Fruit fly (Drosophila melanogaster) whole organism, embryonic: ENCODE results near the gene ClC-c.

Experiments used
- ATbp ChIP-seq: fragments of 200-800 bp; sonication (Bioruptor generic); optimal IDR thresholded peaks from 2 replicates; lab custom pipeline; 2017; ENCODE audit warnings: missing biosample characterization, mild to moderate bottlenecking, missing genetic modification characterization, missing genetic modification reagents
- Abd-B ChIP-seq: fragments of 200-800 bp; sonication (Bioruptor generic); optimal IDR thresholded peaks from 2 replicates; lab custom pipeline; 2018; ENCODE audit warnings: missing biosample characterization, mild to moderate bottlenecking, missing genetic modification characterization, moderate library complexity
- Asciz ChIP-seq: fragments of 200-800 bp; sonication (Bioruptor generic); optimal IDR thresholded peaks from 2 replicates; lab custom pipeline; 2017; ENCODE audit warnings: missing biosample characterization, mild to moderate bottlenecking, missing genetic modification characterization, missing genetic modification reagents
- BEAF-32 ChIP-seq: fragments of 200-800 bp; sonication (Bioruptor generic); optimal IDR thresholded peaks from 3 replicates; lab custom pipeline; 2017; ENCODE audit warnings: missing biosample characterization, missing genetic modification characterization, mild to moderate bottlenecking, moderate library complexity, missing genetic modification reagents
- BtbVII ChIP-seq: fragments of 200-800 bp; sonication (Bioruptor generic); optimal IDR thresholded peaks from 3 replicates; lab custom pipeline; 2017; ENCODE audit warnings: missing biosample characterization, mild to moderate bottlenecking, missing genetic modification characterization
- CG1024 ChIP-seq: fragments of 200-800 bp; sonication (Bioruptor generic); IDR thresholded peaks from 2 replicates; pipeline ENCODE4 v1.3.6; 2022; ENCODE audit warnings: missing biosample characterization, missing genetic modification characterization
- CG10366 ChIP-seq: fragments of 200-800 bp; sonication (Bioruptor generic); IDR thresholded peaks from 2 replicates; pipeline ENCODE4 v1.3.6; 2022; ENCODE audit warnings: missing biosample characterization, missing genetic modification characterization
- CG11085 ChIP-seq: fragments of 200-800 bp; sonication (Bioruptor generic); IDR thresholded peaks from 2 replicates; pipeline ENCODE4 v1.3.6; 2022; ENCODE audit warnings: missing biosample characterization, missing genetic modification characterization
- CG13424 ChIP-seq: fragments of 200-800 bp; sonication (Bioruptor generic); optimal IDR thresholded peaks from 2 replicates; lab custom pipeline; 2019; ENCODE audit warnings: missing biosample characterization, mild to moderate bottlenecking, missing genetic modification characterization, moderate library complexity
- CG15479 ChIP-seq: fragments of 200-800 bp; sonication (Bioruptor generic); optimal IDR thresholded peaks from 3 replicates; lab custom pipeline; 2019; ENCODE audit warnings: missing biosample characterization, mild to moderate bottlenecking, missing genetic modification characterization, moderate library complexity
- CG1603 ChIP-seq: fragments of 200-800 bp; sonication (Bioruptor generic); optimal IDR thresholded peaks from 2 replicates; lab custom pipeline; 2019; ENCODE audit warnings: missing biosample characterization, mild to moderate bottlenecking, missing genetic modification characterization, moderate library complexity
- CG17612 ChIP-seq: fragments of 200-800 bp; sonication (Bioruptor generic); IDR thresholded peaks from 2 replicates; pipeline ENCODE4 v1.3.6; 2022; ENCODE audit warnings: missing biosample characterization, missing genetic modification characterization
- CG2202 ChIP-seq: fragments of 200-800 bp; sonication (Bioruptor generic); optimal IDR thresholded peaks from 2 replicates; lab custom pipeline; 2018; ENCODE audit warnings: missing biosample characterization, mild to moderate bottlenecking, missing genetic modification characterization
- CG32532 ChIP-seq: fragments of 200-800 bp; sonication (Bioruptor generic); IDR thresholded peaks from 2 replicates; pipeline ENCODE4 v1.3.6; 2022; ENCODE audit warnings: missing biosample characterization, missing genetic modification characterization
- CG8359 ChIP-seq: fragments of 200-800 bp; sonication (Bioruptor generic); optimal IDR thresholded peaks from 2 replicates; lab custom pipeline; 2017; ENCODE audit warnings: missing biosample characterization, mild to moderate bottlenecking, missing genetic modification characterization, borderline replicate concordance
- CG9932 ChIP-seq: fragments of 200-800 bp; sonication (Bioruptor generic); IDR thresholded peaks from 2 replicates; pipeline ENCODE4 v1.3.6; 2022; ENCODE audit warnings: missing biosample characterization, missing genetic modification characterization
- CHES-1-like ChIP-seq: fragments of 200-800 bp; sonication (Bioruptor generic); optimal IDR thresholded peaks from 2 replicates; lab custom pipeline; 2016; ENCODE audit warnings: missing biosample characterization, missing genetic modification characterization
- Dek ChIP-seq: fragments of 200-800 bp; sonication (Bioruptor generic); optimal IDR thresholded peaks from 3 replicates; lab custom pipeline; 2019; ENCODE audit warnings: missing biosample characterization, mild to moderate bottlenecking, missing genetic modification characterization, moderate library complexity
- Dll ChIP-seq: fragments of 200-800 bp; sonication (Bioruptor generic); IDR thresholded peaks from 4 replicates; pipeline ENCODE4 v1.3.6; 2022; ENCODE audit warnings: missing biosample characterization, missing genetic modification characterization; ENCODE audit not compliant: partially characterized antibody
- Fer2 ChIP-seq: fragments of 200-800 bp; sonication (Bioruptor generic); optimal IDR thresholded peaks from 2 replicates; lab custom pipeline; 2018; ENCODE audit warnings: missing biosample characterization, mild to moderate bottlenecking, missing genetic modification characterization, moderate library complexity
- Fer3 ChIP-seq: fragments of 200-800 bp; sonication (Bioruptor generic); optimal IDR thresholded peaks from 2 replicates; lab custom pipeline; 2018; ENCODE audit warnings: missing biosample characterization, mild to moderate bottlenecking, missing genetic modification characterization, moderate library complexity
- Lim3 ChIP-seq: fragments of 200-800 bp; sonication (Bioruptor generic); IDR thresholded peaks from 2 replicates; pipeline ENCODE4 v1.3.6; 2022; ENCODE audit warnings: missing biosample characterization, missing genetic modification characterization
- Lpt ChIP-seq: fragments of >200 bp; optimal IDR thresholded peaks from 2 replicates; lab custom pipeline; 2018; ENCODE audit warnings: missing biosample characterization, missing genetic modification characterization
- Mes4 ChIP-seq: fragments of 200-800 bp; sonication (Bioruptor generic); optimal IDR thresholded peaks from 2 replicates; lab custom pipeline; 2016; ENCODE audit warnings: missing biosample characterization, missing genetic modification characterization
- Nf-YA ChIP-seq: fragments of 200-800 bp; sonication (Bioruptor generic); IDR thresholded peaks from 2 replicates; pipeline ENCODE4 v1.3.6; 2022; ENCODE audit warnings: missing biosample characterization, missing genetic modification characterization
- Oli ChIP-seq: fragments of 200-800 bp; sonication (Bioruptor generic); optimal IDR thresholded peaks from 2 replicates; lab custom pipeline; 2018; ENCODE audit warnings: missing biosample characterization, mild to moderate bottlenecking, missing genetic modification characterization, moderate library complexity
- Sox102F ChIP-seq: fragments of 200-800 bp; sonication (Bioruptor generic); optimal IDR thresholded peaks from 2 replicates; lab custom pipeline; 2018; ENCODE audit warnings: missing biosample characterization, mild to moderate bottlenecking, missing genetic modification characterization, moderate library complexity
- Taf1 ChIP-seq: fragments of 200-800 bp; sonication (Bioruptor generic); IDR thresholded peaks from 2 replicates; pipeline ENCODE4 v1.3.6; 2022; ENCODE audit warnings: missing biosample characterization, missing genetic modification characterization
- ase ChIP-seq: fragments of 200-800 bp; sonication (Bioruptor generic); IDR thresholded peaks from 3 replicates; pipeline ENCODE4 v1.3.6; 2022; ENCODE audit warnings: missing biosample characterization, missing genetic modification characterization
- ash1 ChIP-seq: fragments of 200-800 bp; sonication (Bioruptor generic); optimal IDR thresholded peaks from 2 replicates; lab custom pipeline; 2018; ENCODE audit warnings: missing biosample characterization, mild to moderate bottlenecking, missing genetic modification characterization
- dysf ChIP-seq: fragments of 200-800 bp; sonication (Bioruptor generic); IDR thresholded peaks from 3 replicates; pipeline ENCODE4 v1.3.6; 2022; ENCODE audit warnings: missing biosample characterization, missing genetic modification characterization
- en ChIP-seq: fragments of 200-800 bp; sonication (Bioruptor generic); optimal IDR thresholded peaks from 2 replicates; lab custom pipeline; 2016; ENCODE audit warnings: missing biosample characterization, missing genetic modification characterization
- fd64A ChIP-seq: fragments of 200-800 bp; sonication (Bioruptor generic); optimal IDR thresholded peaks from 3 replicates; lab custom pipeline; 2018; ENCODE audit warnings: missing biosample characterization, mild to moderate bottlenecking, missing genetic modification characterization
- grn ChIP-seq: fragments of 200-800 bp; sonication (Bioruptor generic); optimal IDR thresholded peaks from 3 replicates; lab custom pipeline; 2017; ENCODE audit warnings: missing biosample characterization, missing genetic modification characterization
- gro ChIP-seq: fragments of 200-800 bp; sonication (Bioruptor generic); optimal IDR thresholded peaks from 2 replicates; lab custom pipeline; 2016; ENCODE audit warnings: missing biosample characterization, missing genetic modification characterization
- gsb-n ChIP-seq: fragments of 200-800 bp; sonication (Bioruptor generic); optimal IDR thresholded peaks from 3 replicates; lab custom pipeline; 2018; ENCODE audit warnings: missing biosample characterization, mild to moderate bottlenecking, missing genetic modification characterization
- klu ChIP-seq: fragments of 200-800 bp; sonication (Bioruptor generic); IDR thresholded peaks from 2 replicates; pipeline ENCODE4 v1.3.6; 2022; ENCODE audit warnings: missing biosample characterization, missing genetic modification characterization
- lola ChIP-seq, 3 experiments: fragments of >200 bp in 2 of 3; fragments of 200-800 bp in 1 of 3; sonication (Bioruptor generic) in 1 of 3; optimal IDR thresholded peaks; 2 replicates each; lab custom pipeline; 2017 to 2019; ENCODE audit warnings: missing biosample characterization in 3 of 3, missing genetic modification characterization in 3 of 3, mild to moderate bottlenecking in 1 of 3, moderate library complexity in 1 of 3
- nerfin-2 ChIP-seq: fragments of 200-800 bp; sonication (Bioruptor generic); IDR thresholded peaks from 2 replicates; pipeline ENCODE4 v1.3.6; 2022; ENCODE audit warnings: missing biosample characterization, missing genetic modification characterization; ENCODE audit not compliant: partially characterized antibody
- phol ChIP-seq: fragments of 200-800 bp; sonication (Bioruptor generic); optimal IDR thresholded peaks from 3 replicates; lab custom pipeline; 2018; ENCODE audit warnings: missing biosample characterization, mild to moderate bottlenecking, missing genetic modification characterization, moderate library complexity
- repo ChIP-seq: fragments of 200-800 bp; sonication (Bioruptor generic); optimal IDR thresholded peaks from 2 replicates; lab custom pipeline; 2016; ENCODE audit warnings: missing biosample characterization, missing genetic modification characterization
- sens ChIP-seq: fragments of 200-800 bp; sonication (Bioruptor generic); peaks from one replicate; lab custom pipeline; 2016; ENCODE audit warnings: missing biosample characterization, missing genetic modification characterization
- sens-2 ChIP-seq: fragments of 200-800 bp; sonication (Bioruptor generic); IDR thresholded peaks from 2 replicates; pipeline ENCODE4 v1.3.6; 2022; ENCODE audit warnings: missing biosample characterization, missing genetic modification characterization
- shn ChIP-seq: fragments of 200-800 bp; sonication (Bioruptor generic); optimal IDR thresholded peaks from 3 replicates; lab custom pipeline; 2016; ENCODE audit warnings: missing biosample characterization, missing genetic modification characterization
- trem ChIP-seq: fragments of 200-800 bp; optimal IDR thresholded peaks from 3 replicates; lab custom pipeline; 2019; ENCODE audit warnings: missing biosample characterization, mild to moderate bottlenecking, missing genetic modification characterization, moderate library complexity
- unc-4 ChIP-seq: fragments of 200-800 bp; sonication (Bioruptor generic); IDR thresholded peaks from 2 replicates; pipeline ENCODE4 v1.3.6; 2022; ENCODE audit warnings: missing biosample characterization, missing genetic modification characterization; ENCODE audit not compliant: partially characterized antibody
- usp ChIP-seq: fragments of >200 bp; optimal IDR thresholded peaks from 2 replicates; lab custom pipeline; 2017; ENCODE audit warnings: missing biosample characterization, missing genetic modification characterization
- vvl ChIP-seq: fragments of 200-800 bp; sonication (Bioruptor generic); IDR thresholded peaks from 2 replicates; pipeline ENCODE4 v1.3.6; 2022; ENCODE audit warnings: missing biosample characterization, missing genetic modification characterization
- zen2 ChIP-seq: fragments of 200-800 bp; sonication (Bioruptor generic); IDR thresholded peaks from 3 replicates; pipeline ENCODE4 v1.3.6; 2022; ENCODE audit warnings: missing biosample characterization, missing genetic modification characterization; ENCODE audit not compliant: partially characterized antibody
- zfh2 ChIP-seq: fragments of 200-800 bp; sonication (Bioruptor generic); optimal IDR thresholded peaks from 2 replicates; lab custom pipeline; 2016; ENCODE audit warnings: missing biosample characterization, missing genetic modification characterization

Gene ClC-c

DNA sequence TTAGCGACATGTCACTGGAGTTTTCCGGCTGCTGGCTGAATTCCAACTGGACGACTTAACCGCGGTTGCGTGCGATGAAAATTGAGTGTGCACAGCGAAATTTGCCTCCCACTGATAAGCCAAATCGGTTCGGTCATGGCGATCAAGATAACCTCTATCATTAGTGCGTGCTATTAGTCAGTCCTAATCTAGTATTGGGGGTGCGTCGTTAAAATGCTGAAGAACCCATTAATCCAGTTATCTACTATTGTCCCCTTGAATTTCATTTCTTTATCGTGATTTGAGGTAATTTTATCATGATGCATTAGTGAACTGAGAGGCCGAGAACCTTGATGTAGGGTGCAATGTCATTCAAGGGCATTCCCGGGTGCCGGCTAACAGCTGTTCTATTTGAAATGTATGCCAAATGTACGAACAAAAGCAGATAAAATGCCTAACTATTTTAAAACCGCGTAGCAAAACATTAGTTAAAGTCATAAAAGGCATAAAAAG, 38.3 kb downstream of the ClC-c start, which contains the start of gene Pgm1 (continued):
- TF ChIP-seq CHES-1-like (peak; percentile 95), nerfin-2 (GFP tag; lab: Robert Waterston, UW) (no peak), zen2 (GFP tag; lab: Robert Waterston, UW) (no peak), shn (GFP tag; lab: Kevin White, UChicago) (peak; percentile 96), CG10366 (peak; percentile 77), trem (tag; lab: Kevin White, UChicago) (peak; percentile 54), Lim3 (peak; percentile 21; the same call in 1 of the 2 replicates), gro (GFP tag; lab: Kevin White, UChicago) (peak; percentile 94), ase (GFP tag; lab: Robert Waterston, UW) (peak; percentile 28; the same call in 1 of the 3 replicates), ash1 (GFP tag; lab: Kevin White, UChicago) (peak; percentile 11), usp (GFP tag; lab: Kevin White, UChicago) (no peak), CG8359 (GFP tag; lab: Kevin White, UChicago) (peak; percentile 37), CG1603 (tag; lab: Kevin White, UChicago) (peak; percentile 95), CG11085 (GFP tag; lab: Robert Waterston, UW) (peak; percentile 67), dysf (GFP tag; lab: Robert Waterston, UW) (peak; percentile 79), BtbVII (GFP tag; lab: Kevin White, UChicago) (peak; percentile 77), CG1024 (GFP tag; lab: Robert Waterston, UW) (peak; percentile 46; the same call in 1 of the 2 replicates), sens (GFP tag; lab: Kevin White, UChicago) (peak; percentile 99), vvl (GFP tag; lab: Robert Waterston, UW) (peak; percentile 72), CG13424 (tag; lab: Kevin White, UChicago) (peak; percentile 73), CG15479 (GFP tag; lab: Kevin White, UChicago) (peak; percentile 75), unc-4 (GFP tag; lab: Robert Waterston, UW) (no peak), ATbp (GFP tag; lab: Kevin White, UChicago) (peak; percentile 71), Dek (tag; lab: Kevin White, UChicago) (peak; percentile 68), Taf1 (GFP tag; lab: Robert Waterston, UW) (peak; percentile 37; the same call in 1 of the 2 replicates), Oli (tag; lab: Kevin White, UChicago) (peak; percentile 85), Fer2 (peak; percentile 64), zfh2 (GFP tag; lab: Kevin White, UChicago) (peak; percentile 90), sens-2 (no peak), CG9932 (no peak; the same call in 1 of the 2 replicates), lola (GFP tag; optimal IDR thresholded peaks at IDR 0.05; lab: Kevin White, UChicago) (peak in 1 of 3 experiments; percentile 46), klu (GFP tag; lab: Robert Waterston, UW) (0 out of 2 replicates have a peak, but pooled peaks have one; percentile 28), Fer3 (tag; lab: Kevin White, UChicago) (no peak), Lpt (GFP tag; lab: Kevin White, UChicago) (no peak), fd64A (GFP tag; lab: Kevin White, UChicago) (peak; percentile 69), BEAF-32 (GFP tag; lab: Kevin White, UChicago) (no peak), repo (GFP tag; lab: Kevin White, UChicago) (peak; percentile 89), en (peak; percentile 76), Abd-B (GFP tag; lab: Kevin White, UChicago) (no peak), grn (GFP tag; lab: Kevin White, UChicago) (peak; percentile 96), Sox102F (GFP tag; lab: Kevin White, UChicago) (no peak), CG32532 (GFP tag; lab: Robert Waterston, UW) (peak; percentile 77), Mes4 (GFP tag; lab: Kevin White, UChicago) (peak; percentile 85), CG17612 (peak; percentile 48), gsb-n (tag; lab: Kevin White, UChicago) (no peak), CG2202 (tag; lab: Kevin White, UChicago) (peak; percentile 54), Nf-YA (GFP tag; lab: Robert Waterston, UW) (peak; percentile 54; the same call in 1 of the 2 replicates), Asciz (GFP tag; lab: Kevin White, UChicago) (no peak), phol (peak; percentile 79), Dll (GFP tag; lab: Robert Waterston, UW) (peak; percentile 20; the same call in 1 of the 4 replicates)
